Fruit fly (Drosophila melanogaster): Measurements from ENCODE around the gene dimm.

dimm gene

dm6 chr2L:21310427-21311199, 20.9 kb upstream of the dimm start, which contains the start of gene crc (continued):
- TF ChIP-seq pdm3 (GFP tag; optimal IDR thresholded peaks at IDR 0.05) (peak; percentile 32), CG3032 (tag; optimal IDR thresholded peaks at IDR 0.05) (no peak), vri (GFP tag; optimal IDR thresholded peaks at IDR 0.05) (peak; percentile 53), CG8632 (GFP tag; optimal IDR thresholded peaks at IDR 0.05) (peak; percentile 41), CG34406 (GFP tag; optimal IDR thresholded peaks at IDR 0.05) (peak; percentile 21), CG11294 (GFP tag; IDR thresholded peaks at IDR 0.05) (no peak), CG31627 (GFP tag; optimal IDR thresholded peaks at IDR 0.05) (peak; percentile 51), salr (GFP tag; optimal IDR thresholded peaks at IDR 0.05) (peak in 1 of 2 experiments; percentile 14), Blimp-1 (GFP tag; optimal IDR thresholded peaks at IDR 0.05) (no peak), CG10631 (GFP tag; optimal IDR thresholded peaks at IDR 0.05) (peak; percentile 48), CG9139 (GFP tag; optimal IDR thresholded peaks at IDR 0.05) (peak; percentile 12), CG7368 (GFP tag; optimal IDR thresholded peaks at IDR 0.05) (no peak), Sox14 (GFP tag; optimal IDR thresholded peaks at IDR 0.05) (no peak), CG32006 (GFP tag; optimal IDR thresholded peaks at IDR 0.05) (peak; percentile 2), CG15336 (GFP tag; IDR thresholded peaks at IDR 0.05) (0 out of 2 replicates have a peak, but pooled peaks have one; percentile 7), Gug (GFP tag; IDR thresholded peaks at IDR 0.05) (no peak; the same call in 1 of the 2 replicates), CG1621 (tag; optimal IDR thresholded peaks at IDR 0.05) (no peak), fd59A (GFP tag; optimal IDR thresholded peaks at IDR 0.05) (no peak), Smox (GFP tag; optimal IDR thresholded peaks at IDR 0.05) (peak; percentile 43), CG4318 (GFP tag; optimal IDR thresholded peaks at IDR 0.05) (no peak), eg (GFP tag; IDR thresholded peaks at IDR 0.05) (no peak), spab (GFP tag; optimal IDR thresholded peaks at IDR 0.05) (no peak)

- TF ChIP-seq Met (GFP tag; optimal IDR thresholded peaks at IDR 0.05) (peak; percentile 8), CG8319 (GFP tag; optimal IDR thresholded peaks at IDR 0.05) (no peak), CG3919 (GFP tag; optimal IDR thresholded peaks at IDR 0.05) (no peak), vri (GFP tag; optimal IDR thresholded peaks at IDR 0.05) (peak; percentile 25)
Measured at dm6 chr2L:21311200-21311689, 20.3 kb upstream of the dimm start.

dm6 chr2L:21312831-21313437, 18.6 kb upstream of the dimm start:
- TF ChIP-seq net (GFP tag; optimal IDR thresholded peaks at IDR 0.05), result no peak
- peak; percentile 67 for TF ChIP-seq Eip78C (GFP tag)
- peak in 1 of 2 experiments; percentile 10 for TF ChIP-seq ss (GFP tag; optimal IDR thresholded peaks at IDR 0.05)
- TF ChIP-seq dsx (GFP tag; optimal IDR thresholded peaks at IDR 0.05; ENCODE audit: poor library complexity, severe bottlenecking), result peak; percentile 17
- TF ChIP-seq Eip93F (GFP tag; optimal IDR thresholded peaks at IDR 0.05), result peak; percentile 8
- 0 out of 3 replicates have a peak, but pooled peaks have one; percentile 27 for TF ChIP-seq CG8119 (GFP tag; IDR thresholded peaks at IDR 0.05)
- peak; percentile 28 for TF ChIP-seq Sox14 (GFP tag; optimal IDR thresholded peaks at IDR 0.05)
- peak; percentile 35 for TF ChIP-seq vri (GFP tag; optimal IDR thresholded peaks at IDR 0.05)
- TF ChIP-seq CG4318 (GFP tag; optimal IDR thresholded peaks at IDR 0.05), result no peak
- no peak for TF ChIP-seq fd85E (GFP tag; optimal IDR thresholded peaks at IDR 0.05)
- TF ChIP-seq spab (GFP tag; optimal IDR thresholded peaks at IDR 0.05), result no peak
- no peak for TF ChIP-seq CG9139 (GFP tag; optimal IDR thresholded peaks at IDR 0.05)
- TF ChIP-seq CG6854 (GFP tag; optimal IDR thresholded peaks at IDR 0.05), result peak; percentile 94
- TF ChIP-seq svp (GFP tag), result peak; percentile 77

Measured in whole organism, prepupa.